Fruit fly (Drosophila melanogaster) S2 (cell line): Measurements from ENCODE around the gene CG13998.

Experiments used
- CG8478 ChIP-seq: fragments of >200 bp; optimal IDR thresholded peaks from 2 replicates; lab custom pipeline; 2018
- CTCF ChIP-seq, 2 experiments: fragments of >200 bp; optimal IDR thresholded peaks; 2 replicates each; lab custom pipeline; 2018

The CG13998 gene

DNA sequence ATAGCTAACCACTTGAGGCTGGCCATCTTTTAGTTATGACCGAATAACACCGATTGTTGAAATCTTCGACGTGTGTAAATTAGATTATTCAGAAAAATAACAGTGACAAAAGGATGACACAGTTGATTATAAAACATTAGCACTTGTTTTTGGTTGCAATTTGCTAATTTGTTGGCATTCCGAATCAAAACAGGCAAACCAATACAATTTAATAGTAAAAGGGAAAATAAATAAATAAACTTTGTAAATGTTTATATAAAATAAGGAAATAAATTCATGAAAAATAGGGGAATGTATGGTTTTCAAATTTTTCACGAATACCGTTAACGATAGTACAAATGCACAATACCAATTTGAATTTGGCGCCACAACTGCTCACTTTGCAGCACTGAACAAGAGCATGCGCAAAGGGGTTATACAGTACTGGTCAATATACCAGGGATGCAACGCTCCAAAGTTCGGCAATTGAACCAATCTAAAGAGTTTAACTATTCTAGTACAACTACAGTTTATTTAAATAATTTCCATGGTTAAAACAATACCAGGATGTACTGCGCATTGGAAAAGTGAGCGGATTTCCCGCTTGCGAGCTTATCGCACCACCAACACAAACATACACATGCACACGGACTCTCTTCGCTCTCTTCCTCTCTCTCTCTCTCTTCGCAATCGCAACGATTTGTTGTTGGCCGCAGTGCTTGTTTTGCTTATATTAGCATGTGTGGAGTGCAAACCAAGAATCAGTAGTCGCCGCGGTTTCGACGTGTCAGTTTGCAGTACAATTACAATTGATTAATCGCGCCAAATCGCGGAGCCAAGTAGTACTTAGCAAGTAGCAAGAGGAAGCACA is 13.2 kb downstream of the CG13998 start, which contains the start of the genes Sfp26Ad and Gpdh1:
Gene Sfp26Ad (minus strand): TSS at position 76 of the 850 bp plus-strand sequence.
Gene Gpdh1 (plus strand): TSS at position 415 of the 850 bp plus-strand sequence.
- TF ChIP-seq CG8478 (lab: Kevin White, UChicago) (no peak), CTCF (optimal IDR thresholded peaks at IDR 0.05; lab: Kevin White, UChicago) (no peak)

- TF ChIP-seq CTCF (optimal IDR thresholded peaks at IDR 0.05; lab: Kevin White, UChicago) (no peak), CG8478 (lab: Kevin White, UChicago) (no peak)
Observed at dm6 chr2L:5927363-5927762, 29.3 kb downstream of the CG13998 start.

DNA sequence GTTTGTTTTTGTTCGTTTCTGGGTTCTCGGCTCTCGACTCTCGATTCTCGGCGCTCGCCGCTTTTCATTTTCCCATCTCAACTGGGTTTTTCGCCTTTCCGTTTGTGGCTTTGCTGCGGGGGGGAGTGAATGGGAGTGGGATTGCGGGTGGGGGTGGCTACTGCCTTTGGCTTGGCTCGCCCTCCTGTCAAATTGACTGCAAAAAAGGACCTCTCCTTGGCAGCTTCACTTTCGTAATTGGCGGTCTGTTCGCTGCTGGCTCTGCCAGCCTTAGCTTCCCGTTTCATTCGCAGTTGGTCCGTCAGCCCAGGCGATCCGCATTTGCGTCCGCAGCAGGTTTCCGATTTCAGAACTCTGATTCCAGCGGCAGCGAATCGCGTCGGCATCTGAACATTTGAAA is 31.0 kb downstream of the CG13998 start, which contains the start of gene dsf:
Gene dsf (plus strand): TSS at position 301 of the 400 bp plus-strand sequence.
- TF ChIP-seq CTCF (optimal IDR thresholded peaks at IDR 0.05; lab: Kevin White, UChicago) (no peak), CG8478 (lab: Kevin White, UChicago) (no peak)

DNA sequence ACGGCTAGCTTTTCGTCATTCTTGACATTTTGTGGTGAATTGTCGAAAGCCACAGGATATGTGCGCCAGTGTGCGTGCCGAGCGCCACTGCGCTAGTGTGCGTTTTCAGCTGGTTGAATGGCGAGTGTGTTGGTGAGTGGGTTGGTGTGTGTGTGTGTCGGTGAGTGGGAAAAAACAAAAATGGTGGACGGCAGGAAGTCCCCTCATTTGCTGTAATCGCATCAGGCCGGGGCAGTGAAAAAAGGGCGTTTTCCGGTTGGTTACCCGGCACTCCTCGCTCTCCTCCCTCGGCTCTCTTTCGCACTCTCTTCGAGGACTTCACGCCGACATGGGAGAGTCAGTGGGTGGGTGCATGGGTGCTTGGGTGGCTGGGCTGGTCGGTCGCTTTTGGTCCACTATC is 31.5 kb downstream of the CG13998 start:
- TF ChIP-seq CTCF (optimal IDR thresholded peaks at IDR 0.05; lab: Kevin White, UChicago) (no peak), CG8478 (lab: Kevin White, UChicago) (no peak)

DNA sequence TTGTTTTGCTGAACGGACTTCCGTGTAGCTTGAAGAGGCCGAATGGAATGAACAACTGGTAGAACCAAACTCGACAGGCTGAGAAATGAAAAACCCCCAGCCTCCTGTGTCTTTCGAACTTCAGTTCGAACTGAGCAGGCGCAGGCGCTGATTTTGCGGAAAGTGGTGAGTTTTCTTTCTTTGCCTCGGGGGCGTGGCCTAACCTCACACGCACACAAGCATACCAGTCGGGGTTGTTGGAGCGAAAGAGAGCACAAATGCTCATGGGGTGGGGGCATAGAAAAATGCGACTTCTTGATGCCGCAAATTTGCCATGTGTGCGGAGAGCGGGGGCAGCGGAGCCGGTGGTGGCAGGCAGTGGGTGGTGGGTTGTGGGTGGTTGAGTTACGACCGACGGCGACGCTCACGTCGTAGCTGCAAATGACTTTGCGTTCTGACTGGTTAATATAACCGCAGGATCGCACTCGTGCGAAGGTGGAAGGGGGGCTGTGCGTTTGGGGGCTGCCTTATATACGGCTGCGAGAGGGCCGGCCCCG is 32.9 kb downstream of the CG13998 start, which contains the start of gene CG9016:
Gene CG9016 (minus strand): TSS at position 51 of the 536 bp plus-strand sequence.
- no peak for TF ChIP-seq CTCF (optimal IDR thresholded peaks at IDR 0.05; lab: Kevin White, UChicago)
- TF ChIP-seq CG8478 (lab: Kevin White, UChicago), result no peak

DNA sequence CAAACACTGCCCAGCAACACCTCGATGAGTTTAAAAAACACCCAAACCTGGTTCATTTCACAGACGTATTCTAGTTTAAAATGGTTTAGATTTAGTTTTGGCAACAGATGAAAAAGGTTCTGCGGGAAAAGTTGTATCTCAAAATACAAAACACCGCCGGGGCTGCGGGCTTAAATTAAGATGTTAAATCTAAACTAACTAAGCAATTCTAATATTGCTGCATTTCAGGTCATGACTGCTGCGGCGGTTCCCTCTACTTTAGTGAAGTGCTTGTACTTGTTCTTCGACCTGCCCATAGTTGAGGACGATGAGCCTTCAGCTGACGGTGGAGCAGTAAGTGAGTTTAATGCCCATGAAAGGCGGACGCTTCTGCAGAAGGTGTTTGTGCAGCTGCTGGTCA is 46.4 kb downstream of the CG13998 start, which contains the start of gene CG14000:
Gene CG14000 (minus strand): TSS at position 101 of the 400 bp plus-strand sequence.
- TF ChIP-seq CTCF (optimal IDR thresholded peaks at IDR 0.05; lab: Kevin White, UChicago), result no peak
- TF ChIP-seq CG8478 (lab: Kevin White, UChicago), result no peak

- TF ChIP-seq CG8478 (lab: Kevin White, UChicago), result no peak
Observed at dm6 chr2L:5906893-5907850, 49.4 kb downstream of the CG13998 start, which contains the start of gene bchs. Gene bchs (plus strand): TSS chr2L:5907169.
